Fruit fly (Drosophila melanogaster): ENCODE measurements around the gene chrb.

The chrb gene

DNA sequence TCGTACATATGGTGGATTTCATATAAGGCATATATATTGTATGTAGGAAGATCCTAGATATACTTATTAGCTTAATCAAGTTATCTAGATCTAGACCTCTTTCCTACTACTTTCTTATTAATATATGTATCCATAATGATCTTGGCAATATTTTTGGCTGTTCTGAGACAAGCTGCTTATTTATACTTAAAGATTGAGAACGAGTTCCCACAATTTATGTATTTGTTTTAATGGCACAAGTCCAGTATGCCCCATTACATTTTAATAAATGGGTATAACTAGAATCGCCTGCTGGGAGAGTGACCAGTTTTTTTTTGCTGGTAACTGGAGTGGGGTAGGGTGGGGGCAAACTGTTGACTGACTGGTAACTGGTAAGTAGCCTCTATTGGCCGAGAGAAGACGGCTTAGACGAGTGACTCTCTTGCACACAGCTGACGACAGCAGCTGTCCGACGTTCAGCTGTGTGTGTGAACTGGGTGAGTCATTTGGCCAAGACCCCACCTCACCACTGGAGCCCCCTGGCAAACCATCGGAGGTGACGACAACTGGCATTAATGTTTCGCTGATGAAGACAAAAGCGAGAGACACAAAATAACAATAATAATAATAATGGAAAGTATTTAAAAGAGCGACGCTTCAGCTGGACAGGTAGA, 49.5 kb downstream of the chrb start:
- TF ChIP-seq Hnf4 (GFP tag; optimal IDR thresholded peaks at IDR 0.05) (no peak), Jra (GFP tag; optimal IDR thresholded peaks at IDR 0.05) (peak; percentile 4)

DNA sequence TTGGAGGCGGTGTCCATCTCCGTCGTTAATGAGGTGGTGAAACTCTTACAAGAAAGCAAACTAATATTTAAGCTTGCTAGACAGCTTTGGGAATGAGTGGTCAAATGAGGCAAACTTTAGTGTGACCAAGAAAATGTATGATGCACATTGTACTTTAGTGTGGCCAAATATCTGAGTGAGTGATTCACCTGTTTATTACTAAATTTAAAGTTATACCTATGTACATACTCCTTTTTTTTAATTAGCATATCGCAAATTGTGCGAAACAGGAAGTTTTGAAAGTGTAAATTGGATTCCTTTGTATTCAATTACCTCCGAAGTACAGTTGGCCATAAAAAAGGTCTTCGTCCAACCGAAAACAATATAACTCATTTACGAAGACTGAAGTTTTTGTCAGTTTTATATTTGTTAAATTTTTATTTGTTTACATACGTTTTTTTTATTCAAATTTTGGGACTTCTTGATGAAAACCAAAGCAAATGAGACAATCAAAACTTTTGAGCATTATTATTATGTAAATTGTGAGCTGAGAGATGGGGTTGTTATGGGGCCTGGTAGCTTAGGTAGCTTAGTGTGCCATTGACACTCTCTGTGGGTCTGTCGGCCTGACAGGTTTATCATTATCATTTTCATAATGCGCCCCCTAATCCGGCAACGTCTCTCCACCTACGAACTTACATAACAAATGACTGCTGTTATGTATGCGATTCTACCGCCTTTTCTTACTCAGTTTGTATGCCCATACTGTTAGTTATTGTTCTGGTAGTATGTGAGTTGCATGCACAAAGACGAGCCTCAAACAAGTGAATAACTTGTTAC, 52.4 kb downstream of the chrb start:
- TF ChIP-seq Vsx2 (GFP tag; optimal IDR thresholded peaks at IDR 0.05; ENCODE audit: partially characterized antibody) = no peak
- no peak for TF ChIP-seq Mio (GFP tag; optimal IDR thresholded peaks at IDR 0.05)
- no peak for TF ChIP-seq sv (GFP tag; optimal IDR thresholded peaks at IDR 0.05)
- no peak for TF ChIP-seq Hnf4 (GFP tag; optimal IDR thresholded peaks at IDR 0.05)

- TF ChIP-seq usp (GFP tag; optimal IDR thresholded peaks at IDR 0.05) (no peak), foxo (GFP tag; optimal IDR thresholded peaks at IDR 0.05) (no peak), pan (optimal IDR thresholded peaks at IDR 0.05) (no peak), HLH106 (tag; optimal IDR thresholded peaks at IDR 0.05) (no peak), Myc (optimal IDR thresholded peaks at IDR 0.05) (no peak), brk (GFP tag; optimal IDR thresholded peaks at IDR 0.05) (no peak), h (GFP tag; optimal IDR thresholded peaks at IDR 0.05) (no peak), Jra (GFP tag; optimal IDR thresholded peaks at IDR 0.05) (no peak), sv (GFP tag; optimal IDR thresholded peaks at IDR 0.05) (no peak), jim (GFP tag; optimal IDR thresholded peaks at IDR 0.05) (no peak), dl (GFP tag; optimal IDR thresholded peaks at IDR 0.05; ENCODE audit: insufficient read depth in 1 of 2, partially characterized antibody in 2 of 2) (no peak), Hnf4 (GFP tag; optimal IDR thresholded peaks at IDR 0.05) (no peak), GATAd (GFP tag; optimal IDR thresholded peaks at IDR 0.05) (no peak), Dfd (GFP tag; optimal IDR thresholded peaks at IDR 0.05) (no peak), Hr78 (GFP tag; optimal IDR thresholded peaks at IDR 0.05) (no peak), psq (GFP tag; optimal IDR thresholded peaks at IDR 0.05) (no peak)
These were observed 53.0 kb downstream of the chrb start for dm6 chr3L:11540330-11540702.

DNA sequence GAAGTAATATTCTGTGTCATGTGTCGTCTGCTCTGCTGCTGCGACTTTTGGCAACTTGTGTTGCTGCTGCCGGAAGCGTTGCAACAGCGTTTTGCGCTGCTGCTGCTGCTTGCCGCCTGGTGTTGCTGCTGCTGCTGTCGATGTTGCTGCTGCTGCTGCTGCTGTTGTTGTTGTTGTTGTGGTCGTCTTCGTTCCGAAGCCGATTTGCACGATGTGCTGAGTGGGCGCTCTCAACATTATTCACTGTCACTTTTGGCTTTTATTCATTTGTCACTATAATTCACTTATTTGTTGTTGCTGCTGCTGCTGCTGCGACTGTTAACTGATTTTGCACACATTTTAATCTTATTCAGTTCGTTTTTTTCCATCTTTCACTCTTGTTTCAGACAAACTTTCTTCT, 55.1 kb downstream of the chrb start:
- no peak for TF ChIP-seq dsf (GFP tag; optimal IDR thresholded peaks at IDR 0.05; ENCODE audit: borderline replicate concordance)
- TF ChIP-seq Dfd (GFP tag; optimal IDR thresholded peaks at IDR 0.05) = peak; percentile 94
- no peak for TF ChIP-seq Hr78 (GFP tag; optimal IDR thresholded peaks at IDR 0.05)
- TF ChIP-seq N (GFP tag; optimal IDR thresholded peaks at IDR 0.05) = no peak
- TF ChIP-seq OdsH (GFP tag; optimal IDR thresholded peaks at IDR 0.05) = no peak

DNA sequence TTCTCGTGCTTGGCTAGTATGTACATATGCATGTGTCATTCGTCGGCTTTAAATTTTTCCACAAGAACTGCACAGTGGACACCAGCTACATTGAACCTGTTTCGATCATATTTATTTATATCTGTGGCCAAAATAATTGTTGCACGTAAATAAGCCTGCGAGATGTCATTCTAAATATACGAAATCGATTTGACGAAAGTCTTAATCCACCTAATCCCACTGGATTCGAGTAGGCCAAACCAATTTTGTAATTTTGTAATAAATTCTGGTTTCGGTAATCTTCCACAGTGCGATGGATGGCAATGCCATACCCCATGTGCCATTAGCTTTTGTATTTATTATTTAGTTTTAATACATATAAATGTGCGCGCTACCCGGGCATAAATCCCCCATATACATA, 55.6 kb downstream of the chrb start:
- TF ChIP-seq h (GFP tag; optimal IDR thresholded peaks at IDR 0.05) = no peak
- TF ChIP-seq Mio (GFP tag; optimal IDR thresholded peaks at IDR 0.05) = no peak
- TF ChIP-seq br (GFP tag; optimal IDR thresholded peaks at IDR 0.05) = no peak
- TF ChIP-seq Hr78 (GFP tag; optimal IDR thresholded peaks at IDR 0.05) = no peak
- no peak for TF ChIP-seq pan (optimal IDR thresholded peaks at IDR 0.05)
- no peak for TF ChIP-seq GATAd (GFP tag; optimal IDR thresholded peaks at IDR 0.05)
- no peak for TF ChIP-seq foxo (GFP tag; optimal IDR thresholded peaks at IDR 0.05)
- no peak for TF ChIP-seq Vsx2 (GFP tag; optimal IDR thresholded peaks at IDR 0.05; ENCODE audit: partially characterized antibody)
- TF ChIP-seq N (GFP tag; optimal IDR thresholded peaks at IDR 0.05) = no peak
- no peak for TF ChIP-seq CG9705 (GFP tag; optimal IDR thresholded peaks at IDR 0.05)
- TF ChIP-seq Hnf4 (GFP tag; optimal IDR thresholded peaks at IDR 0.05) = no peak
- no peak for TF ChIP-seq usp (GFP tag; optimal IDR thresholded peaks at IDR 0.05)
- no peak for TF ChIP-seq Myc (optimal IDR thresholded peaks at IDR 0.05)
- no peak for TF ChIP-seq dmrt93B (GFP tag; optimal IDR thresholded peaks at IDR 0.05)
- TF ChIP-seq lola (GFP tag; optimal IDR thresholded peaks at IDR 0.05) = no peak
- TF ChIP-seq sv (GFP tag; optimal IDR thresholded peaks at IDR 0.05) = no peak
- no peak for TF ChIP-seq Jra (GFP tag; optimal IDR thresholded peaks at IDR 0.05)
- no peak for TF ChIP-seq dsf (GFP tag; optimal IDR thresholded peaks at IDR 0.05; ENCODE audit: borderline replicate concordance)
- TF ChIP-seq tai (GFP tag; optimal IDR thresholded peaks at IDR 0.05) = no peak

- TF ChIP-seq rgr (GFP tag; optimal IDR thresholded peaks at IDR 0.05) (no peak), pan (optimal IDR thresholded peaks at IDR 0.05) (no peak), Abd-B (GFP tag; optimal IDR thresholded peaks at IDR 0.05) (no peak), GATAd (GFP tag; optimal IDR thresholded peaks at IDR 0.05) (no peak), psq (GFP tag; optimal IDR thresholded peaks at IDR 0.05) (no peak), Hnf4 (GFP tag; optimal IDR thresholded peaks at IDR 0.05) (no peak)
These were observed 56.4 kb downstream of the chrb start for dm6 chr3L:11543681-11544299.
